Fruit fly (Drosophila melanogaster) whole organism, adult: ENCODE measurements around the gene CG32432.
A peak's percentile ranks its signal among the peaks of the same experiment; 100 is the strongest.

Experiments used
- CG11617 ChIP-seq: fragments of 200-800 bp; sonication (Bioruptor generic); optimal IDR thresholded peaks from 2 replicates; lab custom pipeline; 2017; ENCODE audit warnings: mild to moderate bottlenecking, missing biosample characterization, missing genetic modification reagents, missing genetic modification characterization
- CG12768 ChIP-seq: fragments of 200-800 bp; sonication (Bioruptor generic); optimal IDR thresholded peaks from 2 replicates; lab custom pipeline; 2017; ENCODE audit warnings: missing biosample characterization, missing genetic modification characterization, mild to moderate bottlenecking, moderate library complexity, missing genetic modification reagents
- CG14711 ChIP-seq: fragments of 200-800 bp; sonication (Bioruptor generic); optimal IDR thresholded peaks from 2 replicates; lab custom pipeline; 2018; ENCODE audit warnings: missing biosample characterization, mild to moderate bottlenecking, missing genetic modification characterization, moderate library complexity
- CG1620 ChIP-seq: fragments of 200-800 bp; sonication (Bioruptor generic); optimal IDR thresholded peaks from 2 replicates; lab custom pipeline; 2016; ENCODE audit warnings: missing biosample characterization, missing genetic modification characterization
- CG33017 ChIP-seq: fragments of 200-800 bp; sonication (Bioruptor generic); optimal IDR thresholded peaks from 2 replicates; lab custom pipeline; 2018; ENCODE audit warnings: missing biosample characterization, mild to moderate bottlenecking, missing genetic modification characterization, moderate library complexity
- CG5204 ChIP-seq: fragments of 200-800 bp; sonication (Bioruptor generic); optimal IDR thresholded peaks from 2 replicates; lab custom pipeline; 2016; ENCODE audit warnings: missing biosample characterization, missing genetic modification characterization
- CG7045 ChIP-seq: fragments of 200-800 bp; sonication (Bioruptor generic); optimal IDR thresholded peaks from 2 replicates; lab custom pipeline; 2017; ENCODE audit warnings: missing biosample characterization, mild to moderate bottlenecking, missing genetic modification characterization
- CG7101 ChIP-seq: fragments of 200-800 bp; sonication (Bioruptor generic); optimal IDR thresholded peaks from 2 replicates; lab custom pipeline; 2018; ENCODE audit warnings: missing biosample characterization, mild to moderate bottlenecking, missing genetic modification characterization, moderate library complexity
- Clk ChIP-seq: fragments of 200-800 bp; sonication (Bioruptor generic); optimal IDR thresholded peaks from 2 replicates; lab custom pipeline; 2017; ENCODE audit warnings: missing biosample characterization, missing genetic modification characterization
- Crg-1 ChIP-seq: fragments of 200-800 bp; sonication (Bioruptor generic); optimal IDR thresholded peaks from 2 replicates; lab custom pipeline; 2016; ENCODE audit warnings: missing biosample characterization, missing genetic modification characterization
- Hr96 ChIP-seq: fragments of 200-800 bp; sonication (Bioruptor generic); optimal IDR thresholded peaks from 2 replicates; lab custom pipeline; 2016; ENCODE audit warnings: missing biosample characterization, missing genetic modification characterization
- Mnt ChIP-seq: fragments of 200-800 bp; sonication (Bioruptor generic); optimal IDR thresholded peaks from 2 replicates; lab custom pipeline; 2016; ENCODE audit warnings: missing biosample characterization, mild to moderate bottlenecking, missing genetic modification characterization
- bab1 ChIP-seq: fragments of 200-800 bp; sonication (Bioruptor generic); optimal IDR thresholded peaks from 3 replicates; lab custom pipeline; 2019; ENCODE audit warnings: missing biosample characterization, mild to moderate bottlenecking, missing genetic modification characterization, moderate library complexity
- cic ChIP-seq: fragments of 200-800 bp; sonication (Bioruptor generic); optimal IDR thresholded peaks from 2 replicates; lab custom pipeline; 2017; ENCODE audit warnings: missing biosample characterization, mild to moderate bottlenecking, missing genetic modification characterization, moderate library complexity
- cnc ChIP-seq, 2 experiments: fragments of >200 bp; optimal IDR thresholded peaks; 2 replicates each; lab custom pipeline; 2017
- kay ChIP-seq: fragments of 200-800 bp; sonication (Bioruptor generic); peaks from one replicate; lab custom pipeline; 2016; ENCODE audit warnings: missing biosample characterization, missing genetic modification characterization, borderline replicate concordance
- ovo ChIP-seq: fragments of 200-800 bp; sonication (Bioruptor generic); optimal IDR thresholded peaks from 2 replicates; lab custom pipeline; 2016; ENCODE audit warnings: missing biosample characterization, missing genetic modification characterization
- pad ChIP-seq: fragments of 200-800 bp; sonication (Bioruptor generic); optimal IDR thresholded peaks from 3 replicates; lab custom pipeline; 2017; ENCODE audit warnings: missing biosample characterization, missing genetic modification characterization, mild to moderate bottlenecking, moderate library complexity, missing genetic modification reagents
- tj ChIP-seq: fragments of 200-800 bp; sonication (Bioruptor generic); optimal IDR thresholded peaks from 3 replicates; lab custom pipeline; 2017; ENCODE audit warnings: missing biosample characterization, mild to moderate bottlenecking, missing genetic modification characterization, moderate library complexity
- toe ChIP-seq: fragments of 200-800 bp; sonication (Bioruptor generic); optimal IDR thresholded peaks from 2 replicates; lab custom pipeline; 2016; ENCODE audit warnings: missing biosample characterization, missing genetic modification characterization

The CG32432 gene

DNA sequence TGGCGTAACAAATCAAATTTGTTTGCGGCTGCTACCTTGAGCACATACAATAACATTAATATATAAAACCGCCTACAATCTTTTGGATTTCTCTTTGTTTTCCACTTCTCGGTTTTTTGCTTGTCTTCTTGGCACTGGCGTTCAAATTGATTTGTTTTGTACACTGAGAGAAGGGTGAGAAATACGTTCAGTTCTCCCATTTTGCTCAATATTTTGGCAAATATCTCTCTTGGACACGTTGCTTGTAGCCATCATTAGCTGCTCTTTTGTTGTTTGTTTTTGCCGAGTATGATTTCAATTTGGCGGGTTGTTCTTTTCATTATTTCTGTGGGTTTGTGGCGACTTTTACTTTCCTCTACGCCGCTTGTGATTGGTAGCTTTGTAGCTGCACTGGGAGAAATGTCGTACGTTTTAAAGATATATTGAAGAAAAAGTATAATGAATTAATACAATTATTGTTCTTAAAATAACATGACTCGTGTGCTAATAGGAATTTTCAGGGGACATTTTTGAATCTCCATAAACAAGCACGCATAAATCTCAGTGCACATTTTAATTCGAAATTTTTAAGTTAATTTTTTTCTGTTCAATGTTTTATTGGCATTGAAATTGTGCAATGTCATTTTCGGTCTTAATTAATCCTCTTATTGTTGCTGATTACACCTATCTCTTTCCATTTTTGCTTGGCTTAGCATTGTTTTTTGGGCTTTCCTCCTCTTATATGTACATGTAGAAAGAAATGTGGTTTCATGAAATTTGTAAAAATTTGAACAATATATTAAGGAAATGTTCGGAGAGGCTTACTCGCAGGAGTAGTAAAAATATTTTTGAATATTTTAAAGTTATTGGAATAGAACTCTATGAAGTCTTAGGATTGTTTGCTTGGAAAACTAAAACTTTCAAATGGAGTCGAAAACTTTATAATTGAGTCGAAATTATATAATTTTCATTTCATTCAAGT lies 57.8 kb downstream of the CG32432 start:
- TF ChIP-seq bab1, result peak; percentile 40
- TF ChIP-seq CG11617 (GFP tag; lab: Kevin White, UChicago), result no peak
- TF ChIP-seq CG7101 (tag; lab: Kevin White, UChicago), result no peak
- TF ChIP-seq kay (GFP tag; lab: Kevin White, UChicago), result peak; percentile 86
- TF ChIP-seq toe (GFP tag; lab: Kevin White, UChicago), result peak; percentile 30
- TF ChIP-seq CG5204 (GFP tag; lab: Kevin White, UChicago), result peak; percentile 9
- no peak for TF ChIP-seq Crg-1 (GFP tag; lab: Kevin White, UChicago)

DNA sequence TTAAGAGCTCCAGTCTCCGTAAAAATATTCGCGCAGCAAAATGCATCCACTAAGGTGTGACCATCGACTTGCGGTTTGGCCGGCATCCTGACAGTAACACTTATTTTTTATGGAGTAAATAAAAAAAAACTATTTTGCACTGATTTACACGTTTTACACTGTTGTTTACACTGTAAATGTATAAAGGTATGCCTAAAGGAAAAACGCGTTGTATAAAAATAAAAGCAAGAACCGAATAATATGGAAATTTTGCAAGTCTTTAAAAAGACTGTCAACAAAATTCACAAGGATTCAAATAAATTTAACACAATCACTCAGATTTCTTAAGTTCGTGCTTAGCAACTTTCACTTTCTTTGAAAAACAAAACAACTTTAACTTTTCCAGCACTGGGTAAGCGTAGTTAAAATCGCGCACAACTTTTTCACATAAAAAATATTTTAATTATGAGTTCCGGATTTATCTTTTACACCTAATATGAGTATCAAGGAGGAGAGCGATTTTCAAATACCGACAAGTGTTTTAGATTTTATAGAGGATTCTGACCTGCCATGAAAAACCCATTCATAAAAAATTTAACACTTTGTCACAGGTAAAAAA lies 61.7 kb downstream of the CG32432 start:
- TF ChIP-seq CG12768 (GFP tag; lab: Kevin White, UChicago), result no peak
- TF ChIP-seq kay (GFP tag; lab: Kevin White, UChicago), result peak; percentile 65
- TF ChIP-seq tj (GFP tag; lab: Kevin White, UChicago), result no peak

DNA sequence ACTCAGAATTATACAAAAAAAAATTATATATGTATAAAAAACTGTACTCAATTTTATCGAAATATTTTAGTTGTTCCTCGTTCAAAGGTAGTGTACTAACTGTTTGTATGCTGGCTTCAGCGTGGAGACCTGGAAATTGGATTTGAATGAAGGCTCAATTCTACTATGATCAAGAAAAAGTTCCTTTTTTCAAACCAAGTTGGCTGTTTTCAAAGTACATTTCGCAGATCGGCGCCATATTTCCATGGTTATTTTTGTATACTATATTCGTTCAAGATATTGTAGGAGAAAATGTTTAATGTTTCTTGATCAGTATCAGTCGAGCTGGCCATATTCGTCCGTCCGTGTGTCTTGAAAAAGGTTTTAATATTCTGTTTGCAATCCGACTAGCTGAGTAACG lies 67.1 kb downstream of the CG32432 start, which contains the start of gene Mst77F:
Gene Mst77F, minus strand, starts transcription at position 101 of the 400 bp plus-strand sequence.
- TF ChIP-seq CG7101 (tag; lab: Kevin White, UChicago), result no peak
- TF ChIP-seq CG11617 (GFP tag; lab: Kevin White, UChicago), result no peak
- no peak for TF ChIP-seq tj (GFP tag; lab: Kevin White, UChicago)
- TF ChIP-seq bab1, result no peak
- no peak for TF ChIP-seq CG7045 (GFP tag; lab: Kevin White, UChicago)
- TF ChIP-seq CG12768 (GFP tag; lab: Kevin White, UChicago), result no peak
- TF ChIP-seq cic, result no peak
- TF ChIP-seq CG5204 (GFP tag; lab: Kevin White, UChicago), result no peak
- TF ChIP-seq kay (GFP tag; lab: Kevin White, UChicago), result no peak
- TF ChIP-seq cnc (optimal IDR thresholded peaks at IDR 0.05; lab: Kevin White, UChicago), result no peak
- TF ChIP-seq toe (GFP tag; lab: Kevin White, UChicago), result no peak
- TF ChIP-seq ovo (GFP tag; lab: Kevin White, UChicago), result no peak
- no peak for TF ChIP-seq Hr96 (GFP tag; lab: Kevin White, UChicago)
- TF ChIP-seq CG1620 (GFP tag; lab: Kevin White, UChicago), result no peak
- TF ChIP-seq CG33017, result no peak
- no peak for TF ChIP-seq Mnt (GFP tag; lab: Kevin White, UChicago)
- TF ChIP-seq Crg-1 (GFP tag; lab: Kevin White, UChicago), result no peak
- TF ChIP-seq Clk (GFP tag; lab: Kevin White, UChicago), result no peak

DNA sequence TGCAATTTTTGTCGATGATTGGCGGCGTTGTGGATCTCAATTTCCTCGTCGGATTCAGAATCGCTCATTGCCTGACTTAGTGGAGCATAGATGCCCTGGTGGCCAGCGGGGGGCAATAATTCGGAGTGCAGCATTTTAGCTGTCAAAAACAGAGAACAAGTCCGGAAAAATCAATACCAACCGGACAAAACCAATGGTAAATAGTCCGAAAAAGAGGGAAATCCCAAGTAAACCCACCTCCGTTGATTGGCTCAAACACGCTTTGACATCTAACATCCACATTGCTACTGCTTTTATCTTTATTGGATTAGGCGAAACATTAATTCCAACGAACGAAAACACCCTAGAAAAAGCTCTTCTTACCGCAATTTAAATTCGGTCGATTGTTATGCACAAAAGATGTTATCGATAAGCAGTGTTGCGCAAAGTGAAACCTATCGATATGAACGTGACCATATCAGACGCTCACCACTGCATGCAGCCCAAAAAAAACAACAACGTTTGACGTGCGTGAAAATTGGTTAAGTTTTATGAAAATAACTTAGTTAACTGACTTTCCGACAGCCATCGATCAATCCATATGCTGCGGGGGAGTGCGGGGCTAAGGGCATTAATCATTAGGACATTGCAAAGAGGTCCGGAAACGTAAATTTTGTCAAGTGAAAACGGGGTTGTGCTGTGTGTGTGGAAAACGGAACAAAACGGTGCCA lies 69.2 kb downstream of the CG32432 start, which contains the start of the genes CG3618 and Pka-R1:
Gene CG3618, minus strand, starts transcription at position 410 of the 710 bp plus-strand sequence.
Gene Pka-R1, plus strand, starts transcription at position 453 of the 710 bp plus-strand sequence.
- TF ChIP-seq cnc (optimal IDR thresholded peaks at IDR 0.05; lab: Kevin White, UChicago) (no peak), CG11617 (GFP tag; lab: Kevin White, UChicago) (no peak), CG14711 (tag; lab: Kevin White, UChicago) (peak; percentile 25), CG1620 (GFP tag; lab: Kevin White, UChicago) (no peak), Mnt (GFP tag; lab: Kevin White, UChicago) (peak; percentile 49), cic (peak; percentile 28), bab1 (peak; percentile 40), CG12768 (GFP tag; lab: Kevin White, UChicago) (peak; percentile 11), CG7101 (tag; lab: Kevin White, UChicago) (peak; percentile 33), Crg-1 (GFP tag; lab: Kevin White, UChicago) (no peak), CG33017 (peak; percentile 17), pad (GFP tag; lab: Kevin White, UChicago) (peak; percentile 56)

DNA sequence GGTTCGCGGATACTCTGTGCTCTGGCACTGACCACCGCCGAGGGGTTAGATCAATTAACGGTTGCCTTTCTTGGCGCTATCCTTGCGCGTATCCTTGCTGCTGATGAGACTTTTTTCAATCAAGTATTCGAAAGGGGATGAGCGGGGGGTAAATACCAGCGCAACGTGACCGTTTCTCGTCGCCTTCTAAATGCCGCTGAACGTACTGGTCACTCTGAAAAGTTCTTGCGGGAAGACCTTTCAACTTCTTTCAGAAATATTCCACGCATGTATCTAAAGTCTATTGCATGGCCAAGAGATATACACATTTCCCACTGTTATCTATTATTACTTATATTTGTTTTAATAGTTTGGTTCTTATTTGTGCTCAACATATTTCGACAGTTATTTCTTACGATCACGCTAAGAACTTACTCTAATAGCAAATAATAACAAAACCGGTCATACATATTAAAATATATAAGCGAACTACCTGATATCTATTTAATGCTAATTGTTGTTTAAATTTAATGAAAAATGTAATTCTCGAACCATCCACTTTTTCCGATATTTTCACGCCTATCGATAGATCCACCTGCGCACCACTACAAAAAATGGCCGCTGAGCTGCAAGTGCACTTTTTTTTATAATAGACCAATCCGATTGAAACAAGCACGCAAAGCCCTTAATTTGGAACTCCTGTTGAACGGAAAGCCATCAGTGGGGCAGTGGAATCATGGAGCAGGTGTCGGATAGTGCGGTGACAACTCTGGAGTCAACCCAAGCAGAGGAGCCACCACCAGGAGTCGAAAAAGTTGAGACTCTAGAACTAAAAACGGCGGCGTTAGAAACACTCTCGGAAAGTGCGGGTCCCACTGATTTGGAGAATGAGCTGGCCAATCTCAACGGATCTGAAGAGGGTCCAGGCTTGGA lies 75.6 kb downstream of the CG32432 start, which contains the start of the genes CG3634 and HIPP1:
Gene CG3634, minus strand, starts transcription at position 185 of the 912 bp plus-strand sequence.
Gene HIPP1, plus strand, starts transcription at position 582 of the 912 bp plus-strand sequence.
- no peak for TF ChIP-seq CG12768 (GFP tag; lab: Kevin White, UChicago)
- no peak for TF ChIP-seq Crg-1 (GFP tag; lab: Kevin White, UChicago)
- TF ChIP-seq Mnt (GFP tag; lab: Kevin White, UChicago), result peak; percentile 6
- TF ChIP-seq ovo (GFP tag; lab: Kevin White, UChicago), result no peak
- peak; percentile 48 for TF ChIP-seq CG14711 (tag; lab: Kevin White, UChicago)
- TF ChIP-seq tj (GFP tag; lab: Kevin White, UChicago), result peak; percentile 25
- no peak for TF ChIP-seq Clk (GFP tag; lab: Kevin White, UChicago)
- TF ChIP-seq cic, result no peak
- TF ChIP-seq toe (GFP tag; lab: Kevin White, UChicago), result no peak
- TF ChIP-seq CG11617 (GFP tag; lab: Kevin White, UChicago), result peak; percentile 16
- TF ChIP-seq CG1620 (GFP tag; lab: Kevin White, UChicago), result no peak
- no peak for TF ChIP-seq kay (GFP tag; lab: Kevin White, UChicago)
- no peak for TF ChIP-seq CG7045 (GFP tag; lab: Kevin White, UChicago)
- TF ChIP-seq bab1, result no peak
- TF ChIP-seq Hr96 (GFP tag; lab: Kevin White, UChicago), result no peak
- no peak for TF ChIP-seq cnc (optimal IDR thresholded peaks at IDR 0.05; lab: Kevin White, UChicago)
